Fruit fly (Drosophila melanogaster) whole organism, wandering third instar larva: ENCODE data around the gene Tektin-C.
A peak's percentile ranks its signal among the peaks of the same experiment; 100 is the strongest.

ENCODE experiments used
- Abd-B ChIP-seq: fragments of >200 bp; optimal IDR thresholded peaks from 2 replicates; lab custom pipeline; 2017; ENCODE audit warnings: missing biosample characterization, missing genetic modification characterization
- CG32264 ChIP-seq: fragments of 200-800 bp; sonication (Bioruptor generic); optimal IDR thresholded peaks from 2 replicates; lab custom pipeline; 2016; ENCODE audit warnings: missing biosample characterization, missing genetic modification characterization
- GATAd ChIP-seq: sonication (Bioruptor generic); optimal IDR thresholded peaks from 2 replicates; lab custom pipeline; 2016; ENCODE audit warnings: missing biosample characterization, missing genetic modification characterization
- Hr78 ChIP-seq: fragments of >200 bp; optimal IDR thresholded peaks from 2 replicates; lab custom pipeline; 2017; ENCODE audit warnings: missing biosample characterization, missing genetic modification characterization
- Jra ChIP-seq: sonication (Bioruptor generic); optimal IDR thresholded peaks from 2 replicates; lab custom pipeline; 2016; ENCODE audit warnings: missing biosample characterization, missing genetic modification characterization
- Rel ChIP-seq, 2 experiments: fragments of 200-800 bp; sonication (Bioruptor generic) in 1 of 2; optimal IDR thresholded peaks; 2 replicates in 1 of 2; 3 replicates in 1 of 2; lab custom pipeline; 2016 to 2019; ENCODE audit warnings: mild to moderate bottlenecking in 2 of 2, missing biosample characterization in 2 of 2, missing genetic modification characterization in 2 of 2, moderate library complexity in 1 of 2
- h ChIP-seq: fragments of 200-800 bp; sonication (Bioruptor generic); optimal IDR thresholded peaks from 3 replicates; lab custom pipeline; 2016; ENCODE audit warnings: missing biosample characterization, mild to moderate bottlenecking, missing genetic modification characterization
- lola ChIP-seq: fragments of >200 bp; optimal IDR thresholded peaks from 2 replicates; lab custom pipeline; 2017; ENCODE audit warnings: missing biosample characterization, missing genetic modification characterization
- psq ChIP-seq: fragments of 200-800 bp; sonication (Bioruptor generic); optimal IDR thresholded peaks from 3 replicates; lab custom pipeline; 2017; ENCODE audit warnings: missing biosample characterization, mild to moderate bottlenecking, missing genetic modification characterization, moderate library complexity
- tai ChIP-seq: sonication (Bioruptor generic); optimal IDR thresholded peaks from 2 replicates; lab custom pipeline; 2016; ENCODE audit warnings: missing biosample characterization, missing genetic modification characterization
- usp ChIP-seq: fragments of >200 bp; optimal IDR thresholded peaks from 2 replicates; lab custom pipeline; 2017; ENCODE audit warnings: missing biosample characterization, missing genetic modification characterization
- woc ChIP-seq: sonication (Bioruptor generic); optimal IDR thresholded peaks from 2 replicates; lab custom pipeline; 2016; ENCODE audit warnings: missing biosample characterization, mild to moderate bottlenecking, missing genetic modification characterization

dm6 chr3L:5802063-5802531 lies 5.8 kb upstream of the Tektin-C start:
- TF ChIP-seq CG32264 (GFP tag; lab: Kevin White, UChicago) (no peak), Jra (GFP tag; lab: Kevin White, UChicago) (no peak), Rel (GFP tag; optimal IDR thresholded peaks at IDR 0.05; lab: Kevin White, UChicago) (no peak), Rel (tag; optimal IDR thresholded peaks at IDR 0.05; lab: Kevin White, UChicago) (no peak), Hr78 (no peak), GATAd (GFP tag; lab: Kevin White, UChicago) (no peak), Abd-B (GFP tag; lab: Kevin White, UChicago) (no peak), tai (no peak), usp (GFP tag; lab: Kevin White, UChicago) (no peak), h (GFP tag; lab: Kevin White, UChicago) (no peak), lola (GFP tag; lab: Kevin White, UChicago) (no peak), woc (GFP tag; lab: Kevin White, UChicago) (no peak), psq (GFP tag; lab: Kevin White, UChicago) (peak; percentile 16)
